Worm (Caenorhabditis elegans): ENCODE measurements around the gene akt-1.

The akt-1 gene

ce11 chrV:10244018-10244720, 4.5 kb upstream of the akt-1 start (continued):
- TF ChIP-seq unc-130 (GFP tag; optimal IDR thresholded peaks at IDR 0.05) (no peak), lim-7 (GFP tag; IDR thresholded peaks at IDR 0.05) (no peak), ZK337.2 (GFP tag; IDR thresholded peaks at IDR 0.05) (no peak), jun-1 (tag; optimal IDR thresholded peaks at IDR 0.05) (no peak), cey-2 (tag; optimal IDR thresholded peaks at IDR 0.05; ENCODE audit: borderline replicate concordance, insufficient read depth) (no peak), aha-1 (tag) (no peak), Y75B8A.6 (GFP tag; IDR thresholded peaks at IDR 0.05) (no peak), F49E8.2 (tag; optimal IDR thresholded peaks at IDR 0.05; ENCODE audit: borderline replicate concordance) (no peak), T20F7.1 (GFP tag; optimal IDR thresholded peaks at IDR 0.05) (no peak), ctbp-1 (GFP tag; IDR thresholded peaks at IDR 0.05) (no peak), zip-2 (tag; optimal IDR thresholded peaks at IDR 0.05) (no peak), dpl-1 (GFP tag; optimal IDR thresholded peaks at IDR 0.05) (no peak), T26A8.4 (GFP tag; IDR thresholded peaks at IDR 0.05) (no peak), lin-13 (GFP tag; optimal IDR thresholded peaks at IDR 0.05) (no peak), tra-1 (GFP tag; IDR thresholded peaks at IDR 0.05) (no peak), egl-27 (tag; optimal IDR thresholded peaks at IDR 0.05) (no peak), lir-3 (tag; optimal IDR thresholded peaks at IDR 0.05) (no peak), tag-97 (GFP tag; IDR thresholded peaks at IDR 0.05) (no peak), spr-1 (tag; optimal IDR thresholded peaks at IDR 0.05) (no peak), lsy-2 (tag; optimal IDR thresholded peaks at IDR 0.05) (no peak), nhr-41 (GFP tag; IDR thresholded peaks at IDR 0.05) (no peak), lin-38 (GFP tag; IDR thresholded peaks at IDR 0.05) (no peak), daf-16 (GFP tag; optimal IDR thresholded peaks at IDR 0.05) (no peak), daf-16 (tag; optimal IDR thresholded peaks at IDR 0.05) (peak; percentile 73), attf-4 (tag; optimal IDR thresholded peaks at IDR 0.05) (no peak), ceh-82 (tag; optimal IDR thresholded peaks at IDR 0.05) (no peak), dmd-8 (GFP tag; IDR thresholded peaks at IDR 0.05) (no peak), daf-8 (GFP tag; IDR thresholded peaks at IDR 0.05) (no peak), nhr-11 (tag; optimal IDR thresholded peaks at IDR 0.05) (no peak), mep-1 (tag; optimal IDR thresholded peaks at IDR 0.05) (no peak), egl-43 (GFP tag; IDR thresholded peaks at IDR 0.05) (no peak), unc-62 (GFP tag; optimal IDR thresholded peaks at IDR 0.05 in 1 of 2) (no peak), unc-62 (tag; optimal IDR thresholded peaks at IDR 0.05) (no peak), F44E2.7 (GFP tag; IDR thresholded peaks at IDR 0.05) (no peak), ceh-28 (tag; optimal IDR thresholded peaks at IDR 0.05) (no peak), nhr-28 (tag; optimal IDR thresholded peaks at IDR 0.05) (peak; percentile 67), Y105C5A.15 (GFP tag; IDR thresholded peaks at IDR 0.05) (no peak), gei-8 (GFP tag; optimal IDR thresholded peaks at IDR 0.05) (no peak), ceh-62 (tag; optimal IDR thresholded peaks at IDR 0.05) (no peak), mdl-1 (tag; optimal IDR thresholded peaks at IDR 0.05) (peak in 1 of 2 experiments; percentile 5), nhr-48 (tag; optimal IDR thresholded peaks at IDR 0.05) (no peak), ama-1 (optimal IDR thresholded peaks at IDR 0.05) (no peak), php-3 (GFP tag; IDR thresholded peaks at IDR 0.05) (peak; percentile 86)

DNA sequence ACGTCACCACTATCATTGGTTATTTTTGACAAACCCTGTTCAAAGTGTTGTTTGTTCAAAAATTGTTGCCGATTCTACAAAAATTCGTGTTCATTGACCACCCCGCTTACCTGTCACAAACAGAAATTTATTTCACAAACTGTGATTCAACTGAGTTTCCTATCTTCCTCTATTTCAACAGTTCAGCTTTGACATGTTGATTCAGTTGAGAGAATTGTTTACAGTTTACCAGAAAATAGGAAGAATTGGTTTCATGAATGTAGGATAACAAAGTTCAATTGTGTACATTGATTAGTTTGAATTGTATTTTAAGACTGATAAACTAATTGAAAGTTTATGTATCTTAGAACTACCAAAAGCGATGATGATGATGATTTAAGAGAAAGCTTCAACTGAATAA, 3.1 kb upstream of the akt-1 start:
- TF ChIP-seq pha-4 (GFP tag; IDR thresholded peaks at IDR 0.05) (no peak), pha-4 (tag; optimal IDR thresholded peaks at IDR 0.05) (no peak), pqm-1 (tag; optimal IDR thresholded peaks at IDR 0.05) (peak; percentile 22), R02D3.7 (tag; optimal IDR thresholded peaks at IDR 0.05) (no peak), mep-1 (tag; optimal IDR thresholded peaks at IDR 0.05) (no peak), attf-4 (tag; optimal IDR thresholded peaks at IDR 0.05) (no peak), ceh-32 (tag; optimal IDR thresholded peaks at IDR 0.05; ENCODE audit: poor library complexity) (no peak), T26A8.4 (GFP tag; IDR thresholded peaks at IDR 0.05) (no peak), arid-1 (GFP tag; conservative IDR thresholded peaks at IDR 0.05) (no peak), dmd-9 (GFP tag; IDR thresholded peaks at IDR 0.05) (no peak), lin-38 (GFP tag; IDR thresholded peaks at IDR 0.05) (no peak), dpl-1 (GFP tag; optimal IDR thresholded peaks at IDR 0.05) (no peak), Y48G9A.11 (GFP tag; IDR thresholded peaks at IDR 0.05) (no peak), nhr-48 (tag; optimal IDR thresholded peaks at IDR 0.05) (no peak), nhr-28 (tag; optimal IDR thresholded peaks at IDR 0.05) (peak; percentile 69), lin-29 (GFP tag; IDR thresholded peaks at IDR 0.05) (no peak), ctbp-1 (GFP tag; IDR thresholded peaks at IDR 0.05) (no peak), ZK337.2 (GFP tag; IDR thresholded peaks at IDR 0.05) (no peak), rbr-2 (tag; optimal IDR thresholded peaks at IDR 0.05) (no peak), nhr-11 (tag; optimal IDR thresholded peaks at IDR 0.05) (no peak)

Measured in whole organism, L4 larva.